Fruit fly (Drosophila melanogaster): ENCODE data around the gene Polr2C.

Polr2C gene

dm6 chr2L:13849125-13849524, 16.0 kb downstream of the Polr2C start, which contains the start of gene CG7968:
Gene CG7968 (plus strand): TSS chr2L:13849400.
- TF ChIP-seq dsf (GFP tag; optimal IDR thresholded peaks at IDR 0.05; ENCODE audit: borderline replicate concordance): no peak
- no peak for TF ChIP-seq sage (GFP tag; optimal IDR thresholded peaks at IDR 0.05)
- TF ChIP-seq Dfd (GFP tag; optimal IDR thresholded peaks at IDR 0.05): no peak
- TF ChIP-seq Hr78 (GFP tag; optimal IDR thresholded peaks at IDR 0.05): no peak
- TF ChIP-seq OdsH (GFP tag; optimal IDR thresholded peaks at IDR 0.05): no peak
- TF ChIP-seq foxo (GFP tag; optimal IDR thresholded peaks at IDR 0.05): no peak
- TF ChIP-seq dmrt93B (GFP tag; optimal IDR thresholded peaks at IDR 0.05): no peak
- no peak for TF ChIP-seq jim (GFP tag; optimal IDR thresholded peaks at IDR 0.05)
- TF ChIP-seq Abd-B (GFP tag; optimal IDR thresholded peaks at IDR 0.05): no peak
- no peak for TF ChIP-seq br (GFP tag; optimal IDR thresholded peaks at IDR 0.05)
- TF ChIP-seq Hnf4 (GFP tag; optimal IDR thresholded peaks at IDR 0.05): no peak
- TF ChIP-seq dl (GFP tag; optimal IDR thresholded peaks at IDR 0.05; ENCODE audit: insufficient read depth in 1 of 2, partially characterized antibody in 2 of 2): no peak
- TF ChIP-seq h (GFP tag; optimal IDR thresholded peaks at IDR 0.05): no peak
- TF ChIP-seq Vsx2 (GFP tag; optimal IDR thresholded peaks at IDR 0.05; ENCODE audit: partially characterized antibody): no peak
- no peak for TF ChIP-seq rgr (GFP tag; optimal IDR thresholded peaks at IDR 0.05)
- no peak for TF ChIP-seq fru (GFP tag; optimal IDR thresholded peaks at IDR 0.05)
- TF ChIP-seq pan (optimal IDR thresholded peaks at IDR 0.05): no peak
- TF ChIP-seq CG9705 (GFP tag; optimal IDR thresholded peaks at IDR 0.05): no peak

DNA sequence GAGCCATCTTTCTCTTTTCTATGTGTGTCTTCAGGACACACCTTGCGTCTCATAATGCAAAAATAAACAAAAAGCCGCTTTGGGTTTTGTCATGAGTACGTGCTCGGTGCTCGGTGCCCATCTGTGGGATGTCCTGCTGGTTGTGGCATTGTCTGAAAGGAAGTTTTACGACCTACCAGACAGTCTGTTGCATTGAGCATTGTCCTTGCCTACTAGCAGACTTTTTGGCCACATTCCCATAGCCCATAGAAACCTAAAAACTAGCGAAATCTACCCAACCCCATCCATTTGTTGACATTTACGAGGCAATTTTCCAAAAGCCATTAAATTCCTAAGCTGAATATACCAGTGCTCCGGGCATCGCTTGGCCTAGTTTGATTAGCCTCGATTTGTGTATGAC, 18.0 kb downstream of the Polr2C start:
- no peak for TF ChIP-seq Jra (GFP tag; optimal IDR thresholded peaks at IDR 0.05)
- no peak for TF ChIP-seq CrebA (GFP tag; optimal IDR thresholded peaks at IDR 0.05; ENCODE audit: borderline replicate concordance)
- TF ChIP-seq Myc (optimal IDR thresholded peaks at IDR 0.05): no peak
- no peak for TF ChIP-seq GATAd (GFP tag; optimal IDR thresholded peaks at IDR 0.05)
- no peak for TF ChIP-seq sv (GFP tag; optimal IDR thresholded peaks at IDR 0.05)
- TF ChIP-seq brk (GFP tag; optimal IDR thresholded peaks at IDR 0.05): no peak
- TF ChIP-seq br (GFP tag; optimal IDR thresholded peaks at IDR 0.05): no peak
- no peak for TF ChIP-seq Vsx2 (GFP tag; optimal IDR thresholded peaks at IDR 0.05; ENCODE audit: partially characterized antibody)
- no peak for TF ChIP-seq foxo (GFP tag; optimal IDR thresholded peaks at IDR 0.05)

dm6 chr2L:13867653-13868052, 34.5 kb downstream of the Polr2C start:
- no peak for TF ChIP-seq ey (GFP tag; optimal IDR thresholded peaks at IDR 0.05)
- TF ChIP-seq pan (optimal IDR thresholded peaks at IDR 0.05): no peak
- TF ChIP-seq jim (GFP tag; optimal IDR thresholded peaks at IDR 0.05): no peak
- TF ChIP-seq brk (GFP tag; optimal IDR thresholded peaks at IDR 0.05): no peak
- TF ChIP-seq rgr (GFP tag; optimal IDR thresholded peaks at IDR 0.05): no peak
- TF ChIP-seq woc (GFP tag; optimal IDR thresholded peaks at IDR 0.05): no peak
- TF ChIP-seq Hr78 (GFP tag; optimal IDR thresholded peaks at IDR 0.05): no peak
- no peak for TF ChIP-seq Hr83 (GFP tag; optimal IDR thresholded peaks at IDR 0.05; ENCODE audit: poor library complexity, severe bottlenecking)
- TF ChIP-seq lola (GFP tag; optimal IDR thresholded peaks at IDR 0.05): no peak
- no peak for TF ChIP-seq dl (GFP tag; optimal IDR thresholded peaks at IDR 0.05; ENCODE audit: insufficient read depth in 1 of 2, partially characterized antibody in 2 of 2)

dm6 chr2L:13869400-13869799, 36.3 kb downstream of the Polr2C start:
- no peak for TF ChIP-seq dl (GFP tag; optimal IDR thresholded peaks at IDR 0.05; ENCODE audit: insufficient read depth in 1 of 2, partially characterized antibody in 2 of 2)
- TF ChIP-seq usp (GFP tag; optimal IDR thresholded peaks at IDR 0.05): no peak
- no peak for TF ChIP-seq Jra (GFP tag; optimal IDR thresholded peaks at IDR 0.05)
- no peak for TF ChIP-seq dsf (GFP tag; optimal IDR thresholded peaks at IDR 0.05; ENCODE audit: borderline replicate concordance)
- no peak for TF ChIP-seq Hr83 (GFP tag; optimal IDR thresholded peaks at IDR 0.05; ENCODE audit: poor library complexity, severe bottlenecking)
- TF ChIP-seq brk (GFP tag; optimal IDR thresholded peaks at IDR 0.05): no peak
- TF ChIP-seq CG9705 (GFP tag; optimal IDR thresholded peaks at IDR 0.05): no peak
- TF ChIP-seq foxo (GFP tag; optimal IDR thresholded peaks at IDR 0.05): no peak
- TF ChIP-seq jim (GFP tag; optimal IDR thresholded peaks at IDR 0.05): no peak
- no peak for TF ChIP-seq woc (GFP tag; optimal IDR thresholded peaks at IDR 0.05)
- TF ChIP-seq tai (GFP tag; optimal IDR thresholded peaks at IDR 0.05): no peak
- TF ChIP-seq Sp1 (GFP tag; optimal IDR thresholded peaks at IDR 0.05): no peak
- TF ChIP-seq Mio (GFP tag; optimal IDR thresholded peaks at IDR 0.05): no peak
- no peak for TF ChIP-seq Hr78 (GFP tag; optimal IDR thresholded peaks at IDR 0.05)
- no peak for TF ChIP-seq Hnf4 (GFP tag; optimal IDR thresholded peaks at IDR 0.05)
- TF ChIP-seq Rel (GFP tag; optimal IDR thresholded peaks at IDR 0.05): no peak
- TF ChIP-seq Rel (tag; optimal IDR thresholded peaks at IDR 0.05): no peak
- TF ChIP-seq rgr (GFP tag; optimal IDR thresholded peaks at IDR 0.05): no peak
- no peak for TF ChIP-seq sv (GFP tag; optimal IDR thresholded peaks at IDR 0.05)
- TF ChIP-seq fru (GFP tag; optimal IDR thresholded peaks at IDR 0.05): no peak

Data from whole organism, wandering third instar larva.